Fruit fly (Drosophila melanogaster): ENCODE measurements around the gene CG43739.

DNA sequence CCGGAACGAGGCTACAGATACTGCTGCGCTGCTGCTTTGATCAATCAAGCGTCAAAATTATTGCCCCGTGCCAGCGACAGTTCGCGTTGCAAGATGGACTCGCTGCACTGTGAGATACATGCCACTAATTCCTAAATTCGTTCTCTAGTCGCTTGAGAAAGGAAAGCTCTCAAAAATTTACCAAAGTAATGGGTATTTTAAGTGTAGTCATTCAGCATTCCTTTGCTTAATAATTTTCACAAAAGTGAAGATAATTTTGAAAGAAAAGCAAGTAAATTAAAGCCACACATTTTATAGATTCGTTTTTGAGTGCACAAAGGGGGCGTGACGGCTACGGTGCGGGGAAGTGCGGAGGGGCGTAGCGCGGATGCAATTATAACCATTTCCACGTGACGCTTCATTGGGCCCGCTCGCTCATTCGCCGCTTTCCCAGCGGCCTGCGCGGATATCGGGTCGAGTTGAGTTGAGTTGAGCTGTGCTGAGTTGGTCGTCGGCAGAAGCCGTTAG, 41.3 kb upstream of the CG43739 start:
- TF ChIP-seq Smox (GFP tag; optimal IDR thresholded peaks at IDR 0.05) (no peak), CG16779 (tag; optimal IDR thresholded peaks at IDR 0.05) (no peak), CG11902 (GFP tag; optimal IDR thresholded peaks at IDR 0.05) (no peak), fd85E (GFP tag; optimal IDR thresholded peaks at IDR 0.05) (no peak), CG6854 (GFP tag; optimal IDR thresholded peaks at IDR 0.05) (no peak), Hr38 (GFP tag; optimal IDR thresholded peaks at IDR 0.05) (no peak), vri (GFP tag; optimal IDR thresholded peaks at IDR 0.05) (no peak), Hr39 (GFP tag; optimal IDR thresholded peaks at IDR 0.05) (no peak), CG34406 (GFP tag; optimal IDR thresholded peaks at IDR 0.05) (no peak), dsx (GFP tag; optimal IDR thresholded peaks at IDR 0.05; ENCODE audit: poor library complexity, severe bottlenecking) (no peak), Ets96B (tag; optimal IDR thresholded peaks at IDR 0.05) (no peak), CG6276 (GFP tag; optimal IDR thresholded peaks at IDR 0.05) (no peak), svp (GFP tag) (no peak)

Measured in whole organism, prepupa.